Worm (Caenorhabditis elegans): Measurements from ENCODE around the gene srz-14.

DNA sequence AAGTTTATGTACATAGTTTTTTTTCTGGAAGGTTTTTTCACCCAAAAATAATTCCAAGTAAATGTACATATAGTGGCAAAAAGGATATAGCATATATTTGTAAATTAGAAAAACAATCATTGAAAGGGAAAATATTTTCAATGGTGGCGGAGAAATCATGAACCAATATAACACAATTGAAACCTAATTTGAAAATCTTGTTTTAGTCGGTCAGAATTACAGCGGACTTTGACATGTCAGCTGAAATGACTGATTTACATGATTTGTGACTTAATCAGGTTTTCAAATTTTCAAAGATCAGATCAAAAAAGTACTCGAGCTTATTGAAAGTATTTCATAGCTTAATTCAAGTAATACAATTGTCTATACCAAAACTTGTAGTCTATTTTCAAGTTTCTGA is 11.7 kb upstream of the srz-14 start, which contains the start of gene K05D4.9:
- TF ChIP-seq swsn-7 (tag; optimal IDR thresholded peaks at IDR 0.05) (no peak), C16A3.4 (tag; optimal IDR thresholded peaks at IDR 0.05) (no peak), jun-1 (tag; optimal IDR thresholded peaks at IDR 0.05) (no peak), unc-86 (tag; optimal IDR thresholded peaks at IDR 0.05) (no peak), mep-1 (tag; optimal IDR thresholded peaks at IDR 0.05) (no peak), fkh-10 (GFP tag; optimal IDR thresholded peaks at IDR 0.05) (no peak), nhr-12 (tag; optimal IDR thresholded peaks at IDR 0.05) (no peak), sup-37 (GFP tag; optimal IDR thresholded peaks at IDR 0.05) (no peak), unc-62 (GFP tag; optimal IDR thresholded peaks at IDR 0.05) (no peak), lin-39 (tag; optimal IDR thresholded peaks at IDR 0.05) (no peak), zag-1 (tag; optimal IDR thresholded peaks at IDR 0.05) (no peak), lin-15B (tag; optimal IDR thresholded peaks at IDR 0.05) (no peak), nhr-77 (tag; optimal IDR thresholded peaks at IDR 0.05) (no peak), ets-5 (GFP tag; IDR thresholded peaks at IDR 0.05) (no peak)

Data from whole organism, L1 larva.